Fruit fly (Drosophila melanogaster): ENCODE measurements around the gene CG15169.

DNA sequence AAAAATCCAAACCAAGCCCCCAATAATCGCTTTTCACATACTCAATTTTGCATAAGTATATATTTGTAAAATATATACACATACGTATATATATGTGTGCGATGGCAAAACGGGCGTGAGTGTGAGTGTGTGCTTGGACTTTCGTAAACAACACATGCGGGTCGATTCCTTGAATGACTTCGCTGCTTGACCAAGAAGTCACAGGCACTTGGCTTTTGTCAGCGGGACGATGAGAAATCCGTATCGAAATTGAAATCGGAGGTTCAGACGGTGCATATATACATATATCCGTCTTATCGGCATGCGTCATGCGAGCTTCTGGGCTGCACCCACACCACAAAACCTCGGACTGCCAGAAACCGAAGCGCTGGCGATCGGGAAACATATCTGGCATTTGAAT, 44.2 kb downstream of the CG15169 start:
- TF ChIP-seq Nf-YC (tag; optimal IDR thresholded peaks at IDR 0.05): no peak
- TF ChIP-seq CG10147 (GFP tag; optimal IDR thresholded peaks at IDR 0.05): no peak
- no peak for TF ChIP-seq CHES-1-like (GFP tag; optimal IDR thresholded peaks at IDR 0.05)
- TF ChIP-seq CG34224 (GFP tag; IDR thresholded peaks at IDR 0.05; ENCODE audit: partially characterized antibody): no peak
- TF ChIP-seq CG11504 (tag; optimal IDR thresholded peaks at IDR 0.05): no peak
- no peak for TF ChIP-seq CG15269 (tag; optimal IDR thresholded peaks at IDR 0.05)
- TF ChIP-seq her (GFP tag; optimal IDR thresholded peaks at IDR 0.05): no peak
- no peak for TF ChIP-seq ac (GFP tag; optimal IDR thresholded peaks at IDR 0.05)
- TF ChIP-seq gsb-n (tag; optimal IDR thresholded peaks at IDR 0.05): no peak

All from whole organism, embryonic.